Worm (Caenorhabditis elegans): ENCODE measurements around the gene C18D11.6.

Gene C18D11.6

DNA sequence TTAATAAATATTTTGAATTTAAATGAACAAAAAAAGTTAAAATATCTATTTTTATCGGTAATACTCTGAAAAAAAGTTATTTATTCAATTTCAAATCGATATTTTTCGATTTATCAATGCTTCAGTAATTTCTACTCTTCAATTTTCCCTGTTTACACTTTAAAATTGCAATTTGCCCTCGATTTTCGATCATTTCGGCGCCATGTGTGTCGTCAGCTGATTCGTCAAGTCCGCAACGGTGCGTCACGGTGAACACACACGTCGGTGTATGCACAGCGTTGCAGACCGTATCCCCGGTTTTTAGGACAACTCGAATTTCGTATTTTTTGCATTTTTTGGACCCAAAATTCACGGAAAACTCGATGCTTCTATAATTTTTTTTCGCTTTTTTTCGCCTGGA lies 12.9 kb downstream of the C18D11.6 start, which contains the start of gene C18D11.3 (continued):
- TF ChIP-seq cey-2 (tag; optimal IDR thresholded peaks at IDR 0.05; ENCODE audit: borderline replicate concordance, insufficient read depth) (no peak), hmg-1.1 (GFP tag; IDR thresholded peaks at IDR 0.05) (peak; percentile 73), hlh-11 (tag; optimal IDR thresholded peaks at IDR 0.05) (peak; percentile 99), ceh-32 (tag; optimal IDR thresholded peaks at IDR 0.05; ENCODE audit: poor library complexity) (no peak), fkh-10 (GFP tag; optimal IDR thresholded peaks at IDR 0.05) (peak; percentile 27), egl-27 (tag; optimal IDR thresholded peaks at IDR 0.05) (no peak), R02D3.7 (tag; optimal IDR thresholded peaks at IDR 0.05) (no peak), mep-1 (tag; optimal IDR thresholded peaks at IDR 0.05) (peak; percentile 90), F44E2.7 (GFP tag; IDR thresholded peaks at IDR 0.05) (no peak), unc-130 (GFP tag; optimal IDR thresholded peaks at IDR 0.05) (peak; percentile 36), nhr-41 (GFP tag; IDR thresholded peaks at IDR 0.05) (no peak), lsy-2 (tag; optimal IDR thresholded peaks at IDR 0.05) (peak; percentile 87 to 98), pqm-1 (tag; optimal IDR thresholded peaks at IDR 0.05) (no peak), lin-39 (tag; optimal IDR thresholded peaks at IDR 0.05) (no peak), php-3 (GFP tag; IDR thresholded peaks at IDR 0.05) (peak; percentile 57; the same call in 1 of the 2 replicates), tag-97 (GFP tag; IDR thresholded peaks at IDR 0.05) (no peak), ceh-28 (tag; optimal IDR thresholded peaks at IDR 0.05) (no peak), lin-38 (GFP tag; IDR thresholded peaks at IDR 0.05) (peak; percentile 83), skn-1 (tag; optimal IDR thresholded peaks at IDR 0.05) (no peak), hlh-30 (tag; optimal IDR thresholded peaks at IDR 0.05; ENCODE audit: insufficient read depth) (peak; percentile 99), F49E8.2 (tag; optimal IDR thresholded peaks at IDR 0.05; ENCODE audit: borderline replicate concordance) (no peak), zip-2 (tag; optimal IDR thresholded peaks at IDR 0.05) (no peak), nhr-77 (tag; optimal IDR thresholded peaks at IDR 0.05) (peak; percentile 86), ceh-20 (GFP tag; IDR thresholded peaks at IDR 0.05) (0 out of 2 replicates have a peak, but pooled peaks have one; percentile 39), nhr-6 (tag; optimal IDR thresholded peaks at IDR 0.05) (peak; percentile 35), nhr-11 (tag; optimal IDR thresholded peaks at IDR 0.05) (peak; percentile 83), dmd-9 (GFP tag; IDR thresholded peaks at IDR 0.05) (0 out of 2 replicates have a peak, but pooled peaks have one; percentile 48), mxl-3 (GFP tag; optimal IDR thresholded peaks at IDR 0.05) (peak; percentile 98), D1046.2 (GFP tag; IDR thresholded peaks at IDR 0.05) (no peak), ZK546.5 (tag; optimal IDR thresholded peaks at IDR 0.05) (no peak), lin-15B (tag; optimal IDR thresholded peaks at IDR 0.05) (no peak), spr-3 (GFP tag; optimal IDR thresholded peaks at IDR 0.05) (no peak), lin-29 (GFP tag; IDR thresholded peaks at IDR 0.05) (0 out of 2 replicates have a peak, but pooled peaks have one; percentile 48), nhr-237 (tag; optimal IDR thresholded peaks at IDR 0.05) (no peak), F37D6.2 (tag; optimal IDR thresholded peaks at IDR 0.05) (peak; percentile 25), Y105C5A.15 (GFP tag; IDR thresholded peaks at IDR 0.05) (no peak)

DNA sequence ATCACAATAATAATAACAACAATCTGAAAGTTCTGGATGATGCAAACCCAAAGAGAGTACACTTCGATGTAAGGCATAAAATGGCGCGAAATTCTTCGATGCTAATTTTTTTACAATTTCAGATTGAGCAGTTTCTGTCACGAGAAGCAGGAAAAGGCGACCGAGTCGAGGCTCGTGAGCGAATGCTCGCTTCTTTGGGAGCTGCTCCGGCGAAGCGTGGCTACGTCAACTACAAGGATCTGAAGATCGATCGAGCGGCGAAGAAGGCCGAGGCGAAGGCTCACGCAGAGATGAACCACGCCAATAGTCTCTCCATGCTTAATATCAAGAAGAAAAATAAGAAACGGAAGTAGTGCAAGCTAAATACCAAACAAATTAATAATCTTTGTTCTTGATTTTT lies 13.7 kb downstream of the C18D11.6 start:
- TF ChIP-seq set-16 (GFP tag; IDR thresholded peaks at IDR 0.05) (peak; percentile 61; the same call in 1 of the 2 replicates), ceh-32 (tag; optimal IDR thresholded peaks at IDR 0.05; ENCODE audit: poor library complexity) (no peak), F44E2.7 (GFP tag; IDR thresholded peaks at IDR 0.05) (no peak), lsy-2 (tag; optimal IDR thresholded peaks at IDR 0.05) (no peak), zip-2 (tag; optimal IDR thresholded peaks at IDR 0.05) (no peak)

DNA sequence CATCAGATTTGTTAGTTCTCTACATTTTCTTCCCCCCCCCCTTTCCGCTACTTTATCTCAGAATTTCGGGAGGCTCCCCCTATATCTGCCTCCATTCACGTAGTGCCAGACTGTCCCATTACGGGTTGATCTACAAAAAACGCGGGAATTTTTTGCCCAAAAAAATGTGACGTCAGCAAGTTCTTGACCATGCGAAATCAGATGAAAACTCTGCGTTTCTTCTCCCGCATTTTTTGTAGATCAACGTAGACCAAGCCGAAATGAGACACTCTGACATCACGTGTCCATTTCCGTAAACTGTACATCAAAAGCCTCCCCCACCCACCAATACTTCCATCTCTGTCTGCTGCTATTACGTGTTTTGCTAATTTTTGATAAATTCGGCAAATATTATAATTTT lies 14.2 kb downstream of the C18D11.6 start:
- TF ChIP-seq nhr-11 (tag; optimal IDR thresholded peaks at IDR 0.05) = no peak
- no peak for TF ChIP-seq F37D6.2 (tag; optimal IDR thresholded peaks at IDR 0.05)
- TF ChIP-seq aha-1 (tag) = peak; percentile 53
- no peak for TF ChIP-seq ztf-7 (tag; optimal IDR thresholded peaks at IDR 0.05)
- TF ChIP-seq aly-2 (tag; optimal IDR thresholded peaks at IDR 0.05) = no peak
- no peak for TF ChIP-seq fos-1 (tag; optimal IDR thresholded peaks at IDR 0.05)
- TF ChIP-seq lin-15B (tag; optimal IDR thresholded peaks at IDR 0.05) = no peak
- peak; percentile 32; the same call in 1 of the 2 replicates for TF ChIP-seq arid-1 (GFP tag; conservative IDR thresholded peaks at IDR 0.05)
- no peak for TF ChIP-seq pqm-1 (tag; optimal IDR thresholded peaks at IDR 0.05)
- no peak for TF ChIP-seq mxl-2 (GFP tag; conservative IDR thresholded peaks at IDR 0.05)
- no peak for TF ChIP-seq nhr-25 (tag; optimal IDR thresholded peaks at IDR 0.05; ENCODE audit: borderline replicate concordance, insufficient read depth)
- no peak for TF ChIP-seq hif-1 (tag; optimal IDR thresholded peaks at IDR 0.05)
- TF ChIP-seq ceh-82 (tag; optimal IDR thresholded peaks at IDR 0.05) = no peak
- no peak for TF ChIP-seq sdz-12 (GFP tag; optimal IDR thresholded peaks at IDR 0.05)
- no peak for TF ChIP-seq Y48G9A.11 (GFP tag; IDR thresholded peaks at IDR 0.05)
- no peak for TF ChIP-seq zag-1 (tag; optimal IDR thresholded peaks at IDR 0.05)
- TF ChIP-seq nhr-77 (tag; optimal IDR thresholded peaks at IDR 0.05) = no peak
- no peak for TF ChIP-seq unc-39 (tag; optimal IDR thresholded peaks at IDR 0.05)

Measured in whole organism, L4 larva.